Fruit fly (Drosophila melanogaster): Measurements from ENCODE around the gene Qtzl.

Gene Qtzl

DNA sequence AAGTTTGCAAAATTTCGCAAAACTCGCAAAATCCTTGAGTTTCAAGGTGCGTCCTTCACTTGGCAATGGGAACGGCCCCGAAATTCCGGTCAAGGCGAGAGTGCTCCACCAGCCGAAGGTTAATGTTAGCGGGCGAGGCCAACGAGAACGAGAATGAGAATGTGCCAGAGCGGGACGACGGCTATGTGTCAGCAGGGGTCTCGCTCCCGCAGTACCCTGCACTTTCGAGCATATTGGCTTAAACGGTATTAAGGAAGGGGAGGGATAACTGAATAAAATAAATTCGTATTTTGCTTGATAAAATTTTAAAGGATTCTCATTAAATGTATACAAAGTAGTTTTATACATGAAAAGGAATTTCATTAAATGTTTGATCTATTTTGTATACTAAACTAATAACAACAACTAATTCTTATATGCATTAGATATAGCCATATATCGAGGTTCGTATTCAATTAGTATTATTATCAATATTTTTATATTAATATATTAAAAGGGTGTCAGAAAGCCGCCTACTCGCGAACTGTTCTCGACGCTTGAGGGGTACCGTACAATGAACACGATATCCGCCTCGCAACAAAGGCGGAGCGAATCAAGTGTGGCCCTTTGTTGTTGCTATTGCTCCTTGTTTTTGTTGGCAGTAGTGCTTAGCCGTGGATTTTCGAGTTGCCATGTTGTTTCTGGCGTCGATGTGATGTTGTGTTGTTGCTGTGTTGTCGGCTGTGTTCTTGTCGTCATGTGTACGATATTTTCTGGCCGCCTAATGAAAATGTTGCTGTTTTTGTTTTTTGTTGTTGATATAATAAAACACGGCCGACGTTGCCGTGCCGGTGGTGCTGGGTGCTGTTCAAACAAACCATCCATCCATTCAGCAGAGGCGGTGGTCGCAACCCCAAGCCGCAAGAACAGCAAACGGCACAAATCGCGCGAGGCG is 11.1 kb downstream of the Qtzl start:
- TF ChIP-seq Mio (GFP tag; optimal IDR thresholded peaks at IDR 0.05), result no peak
- TF ChIP-seq h (GFP tag; optimal IDR thresholded peaks at IDR 0.05), result peak; percentile 64
- no peak for TF ChIP-seq Rel (GFP tag; optimal IDR thresholded peaks at IDR 0.05)
- TF ChIP-seq Rel (tag; optimal IDR thresholded peaks at IDR 0.05), result peak; percentile 87
- TF ChIP-seq rgr (GFP tag; optimal IDR thresholded peaks at IDR 0.05), result peak; percentile 83
- TF ChIP-seq Dfd (GFP tag; optimal IDR thresholded peaks at IDR 0.05), result peak; percentile 30
- TF ChIP-seq foxo (GFP tag; optimal IDR thresholded peaks at IDR 0.05), result peak; percentile 62 to 88
- peak; percentile 87 for TF ChIP-seq CG9705 (GFP tag; optimal IDR thresholded peaks at IDR 0.05)
- TF ChIP-seq jim (GFP tag; optimal IDR thresholded peaks at IDR 0.05), result peak; percentile 70
- peak; percentile 88 for TF ChIP-seq psq (GFP tag; optimal IDR thresholded peaks at IDR 0.05)
- no peak for TF ChIP-seq CrebA (GFP tag; optimal IDR thresholded peaks at IDR 0.05; ENCODE audit: borderline replicate concordance)
- TF ChIP-seq N (GFP tag; optimal IDR thresholded peaks at IDR 0.05), result no peak
- no peak for TF ChIP-seq tai (GFP tag; optimal IDR thresholded peaks at IDR 0.05)
- peak; percentile 95 for TF ChIP-seq HLH106 (tag; optimal IDR thresholded peaks at IDR 0.05)
- no peak for TF ChIP-seq Abd-B (GFP tag; optimal IDR thresholded peaks at IDR 0.05)
- TF ChIP-seq Sp1 (GFP tag; optimal IDR thresholded peaks at IDR 0.05), result peak; percentile 97
- peak; percentile 86 for TF ChIP-seq OdsH (GFP tag; optimal IDR thresholded peaks at IDR 0.05)
- TF ChIP-seq sv (GFP tag; optimal IDR thresholded peaks at IDR 0.05), result peak; percentile 88
- peak; percentile 78 for TF ChIP-seq Hr83 (GFP tag; optimal IDR thresholded peaks at IDR 0.05; ENCODE audit: poor library complexity, severe bottlenecking)
- no peak for TF ChIP-seq Dif (GFP tag; optimal IDR thresholded peaks at IDR 0.05; ENCODE audit: partially characterized antibody)
- no peak for TF ChIP-seq Myc (optimal IDR thresholded peaks at IDR 0.05)
- peak; percentile 93 for TF ChIP-seq woc (GFP tag; optimal IDR thresholded peaks at IDR 0.05)
- TF ChIP-seq dmrt93B (GFP tag; optimal IDR thresholded peaks at IDR 0.05), result peak; percentile 86
- no peak for TF ChIP-seq Hr78 (GFP tag; optimal IDR thresholded peaks at IDR 0.05)
- TF ChIP-seq br (GFP tag; optimal IDR thresholded peaks at IDR 0.05), result peak; percentile 57
- no peak for TF ChIP-seq pan (optimal IDR thresholded peaks at IDR 0.05)
- TF ChIP-seq dl (GFP tag; optimal IDR thresholded peaks at IDR 0.05; ENCODE audit: insufficient read depth in 1 of 2, partially characterized antibody in 2 of 2), result peak; percentile 56 to 70
- no peak for TF ChIP-seq Hnf4 (GFP tag; optimal IDR thresholded peaks at IDR 0.05)
- TF ChIP-seq sage (GFP tag; optimal IDR thresholded peaks at IDR 0.05), result peak; percentile 77
- peak; percentile 83 for TF ChIP-seq fru (GFP tag; optimal IDR thresholded peaks at IDR 0.05)
- TF ChIP-seq ey (GFP tag; optimal IDR thresholded peaks at IDR 0.05), result peak; percentile 54
- peak; percentile 46 for TF ChIP-seq CG32264 (GFP tag; optimal IDR thresholded peaks at IDR 0.05)
- no peak for TF ChIP-seq dsf (GFP tag; optimal IDR thresholded peaks at IDR 0.05; ENCODE audit: borderline replicate concordance)

DNA sequence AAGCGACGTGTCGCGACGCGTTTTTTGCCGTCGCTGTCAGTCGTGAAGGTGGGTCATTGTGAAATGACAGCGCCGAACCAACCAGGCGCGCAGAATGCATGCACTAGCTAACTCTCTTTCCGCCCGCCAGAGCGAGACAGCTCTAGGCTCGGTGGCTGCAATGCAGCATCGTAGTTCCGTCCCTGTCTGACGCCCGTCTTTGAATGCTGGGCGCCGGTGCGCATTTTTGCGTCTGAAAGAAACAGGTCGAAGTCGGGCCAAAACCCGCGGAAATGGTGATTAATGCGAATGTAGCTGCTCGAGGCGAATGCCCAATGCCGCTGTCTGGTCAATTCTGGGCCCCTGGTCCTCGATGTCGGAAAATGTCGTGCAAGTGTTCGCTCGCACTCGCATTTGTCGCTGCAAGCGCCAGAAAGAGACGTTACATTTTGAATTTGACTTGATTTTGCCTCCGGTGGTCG is 11.8 kb downstream of the Qtzl start:
- TF ChIP-seq tai (GFP tag; optimal IDR thresholded peaks at IDR 0.05), result no peak
- no peak for TF ChIP-seq dsf (GFP tag; optimal IDR thresholded peaks at IDR 0.05; ENCODE audit: borderline replicate concordance)
- peak; percentile 78 to 87 for TF ChIP-seq dl (GFP tag; optimal IDR thresholded peaks at IDR 0.05; ENCODE audit: insufficient read depth in 1 of 2, partially characterized antibody in 2 of 2)
- no peak for TF ChIP-seq sv (GFP tag; optimal IDR thresholded peaks at IDR 0.05)
- TF ChIP-seq OdsH (GFP tag; optimal IDR thresholded peaks at IDR 0.05), result no peak
- TF ChIP-seq dmrt93B (GFP tag; optimal IDR thresholded peaks at IDR 0.05), result peak; percentile 12
- no peak for TF ChIP-seq CG32264 (GFP tag; optimal IDR thresholded peaks at IDR 0.05)
- TF ChIP-seq h (GFP tag; optimal IDR thresholded peaks at IDR 0.05), result peak; percentile 86
- TF ChIP-seq Jra (GFP tag; optimal IDR thresholded peaks at IDR 0.05), result peak; percentile 86
- no peak for TF ChIP-seq brk (GFP tag; optimal IDR thresholded peaks at IDR 0.05)
- TF ChIP-seq Rel (GFP tag; optimal IDR thresholded peaks at IDR 0.05), result no peak
- peak; percentile 96 for TF ChIP-seq Rel (tag; optimal IDR thresholded peaks at IDR 0.05)
- TF ChIP-seq Vsx2 (GFP tag; optimal IDR thresholded peaks at IDR 0.05; ENCODE audit: partially characterized antibody), result no peak
- TF ChIP-seq Hnf4 (GFP tag; optimal IDR thresholded peaks at IDR 0.05), result peak; percentile 45
- no peak for TF ChIP-seq usp (GFP tag; optimal IDR thresholded peaks at IDR 0.05)
- no peak for TF ChIP-seq pan (optimal IDR thresholded peaks at IDR 0.05)
- peak; percentile 45 for TF ChIP-seq rgr (GFP tag; optimal IDR thresholded peaks at IDR 0.05)
- TF ChIP-seq ey (GFP tag; optimal IDR thresholded peaks at IDR 0.05), result peak; percentile 48
- TF ChIP-seq N (GFP tag; optimal IDR thresholded peaks at IDR 0.05), result no peak
- TF ChIP-seq foxo (GFP tag; optimal IDR thresholded peaks at IDR 0.05), result no peak
- TF ChIP-seq Sp1 (GFP tag; optimal IDR thresholded peaks at IDR 0.05), result peak; percentile 76
- TF ChIP-seq fru (GFP tag; optimal IDR thresholded peaks at IDR 0.05), result peak; percentile 56
- TF ChIP-seq br (GFP tag; optimal IDR thresholded peaks at IDR 0.05), result peak; percentile 76
- no peak for TF ChIP-seq Dif (GFP tag; optimal IDR thresholded peaks at IDR 0.05; ENCODE audit: partially characterized antibody)
- no peak for TF ChIP-seq CrebA (GFP tag; optimal IDR thresholded peaks at IDR 0.05; ENCODE audit: borderline replicate concordance)
- TF ChIP-seq Hr83 (GFP tag; optimal IDR thresholded peaks at IDR 0.05; ENCODE audit: poor library complexity, severe bottlenecking), result peak; percentile 88
- no peak for TF ChIP-seq jim (GFP tag; optimal IDR thresholded peaks at IDR 0.05)
- no peak for TF ChIP-seq Abd-B (GFP tag; optimal IDR thresholded peaks at IDR 0.05)
- TF ChIP-seq CG9705 (GFP tag; optimal IDR thresholded peaks at IDR 0.05), result peak; percentile 3
- TF ChIP-seq lola (GFP tag; optimal IDR thresholded peaks at IDR 0.05), result no peak
- no peak for TF ChIP-seq Dfd (GFP tag; optimal IDR thresholded peaks at IDR 0.05)
- peak; percentile 51 for TF ChIP-seq HLH106 (tag; optimal IDR thresholded peaks at IDR 0.05)
- TF ChIP-seq Myc (optimal IDR thresholded peaks at IDR 0.05), result no peak
- TF ChIP-seq Hr78 (GFP tag; optimal IDR thresholded peaks at IDR 0.05), result no peak
- TF ChIP-seq Mio (GFP tag; optimal IDR thresholded peaks at IDR 0.05), result no peak
- no peak for TF ChIP-seq psq (GFP tag; optimal IDR thresholded peaks at IDR 0.05)
- TF ChIP-seq sage (GFP tag; optimal IDR thresholded peaks at IDR 0.05), result no peak
